Worm (Caenorhabditis elegans) whole organism, L2 larva: ENCODE measurements around the gene fbxa-155.

Experiments used
- ZK546.5 ChIP-seq: sonication (generic microtip); optimal IDR thresholded peaks from 2 replicates; lab custom pipeline; 2017; ENCODE audit warnings: missing biosample characterization, missing genetic modification characterization
- ama-1 ChIP-seq: fragments of 150-350 bp; optimal IDR thresholded peaks from 2 replicates; lab custom pipeline; 2018; ENCODE audit warnings: inconsistent platforms
- fos-1 ChIP-seq: fragments of 150-350 bp; optimal IDR thresholded peaks from 2 replicates; lab custom pipeline; 2014; ENCODE audit warnings: missing biosample characterization, missing genetic modification characterization
- lin-13 ChIP-seq: fragments of 150-350 bp; optimal IDR thresholded peaks from 2 replicates; lab custom pipeline; 2014; ENCODE audit warnings: missing biosample characterization, missing genetic modification reagents, missing genetic modification characterization
- lin-39 ChIP-seq: fragments of 150-350 bp; optimal IDR thresholded peaks from 2 replicates; lab custom pipeline; 2014; ENCODE audit warnings: missing biosample characterization, missing genetic modification reagents, missing genetic modification characterization
- lsy-2 ChIP-seq, 2 experiments: fragments of 150-350 bp in 1 of 2; sonication (generic microtip) in 1 of 2; optimal IDR thresholded peaks; 2 replicates each; lab custom pipeline; 2014 to 2017; ENCODE audit warnings: missing biosample characterization in 2 of 2, missing genetic modification characterization in 2 of 2
- mab-5 ChIP-seq: fragments of 150-350 bp; optimal IDR thresholded peaks from 2 replicates; lab custom pipeline; 2014; ENCODE audit warnings: missing biosample characterization, missing genetic modification characterization
- mbf-1 ChIP-seq: sonication (generic microtip); optimal IDR thresholded peaks from 2 replicates; lab custom pipeline; 2017; ENCODE audit warnings: missing biosample characterization, missing genetic modification characterization
- nhr-12 ChIP-seq: fragments of 150-350 bp; optimal IDR thresholded peaks from 2 replicates; lab custom pipeline; 2014; ENCODE audit warnings: missing biosample characterization, missing genetic modification characterization
- nhr-129 ChIP-seq: fragments of 150-350 bp; optimal IDR thresholded peaks from 2 replicates; lab custom pipeline; 2014; ENCODE audit warnings: missing biosample characterization, missing genetic modification characterization
- nhr-237 ChIP-seq: fragments of 150-350 bp; optimal IDR thresholded peaks from 2 replicates; lab custom pipeline; 2014; ENCODE audit warnings: missing biosample characterization, missing genetic modification characterization
- unc-62 ChIP-seq: fragments of 150-350 bp; optimal IDR thresholded peaks from 2 replicates; lab custom pipeline; 2014; ENCODE audit warnings: missing biosample characterization, missing genetic modification reagents, missing genetic modification characterization
- ztf-11 ChIP-seq: sonication (generic microtip); optimal IDR thresholded peaks from 2 replicates; lab custom pipeline; 2017; ENCODE audit warnings: missing biosample characterization, missing genetic modification characterization

- TF ChIP-seq unc-62 (GFP tag; lab: Kevin White, UChicago) (no peak), ama-1 (no peak), lsy-2 (tag; optimal IDR thresholded peaks at IDR 0.05; lab: Kevin White, UChicago) (no peak), ztf-11 (tag; lab: Kevin White, UChicago) (no peak), lin-39 (tag; lab: Kevin White, UChicago) (no peak), mab-5 (tag; lab: Kevin White, UChicago) (no peak), nhr-237 (tag; lab: Kevin White, UChicago) (no peak), nhr-129 (tag; lab: Kevin White, UChicago) (no peak), nhr-12 (tag; lab: Kevin White, UChicago) (no peak), mbf-1 (no peak), fos-1 (tag; lab: Kevin White, UChicago) (no peak), ZK546.5 (tag; lab: Kevin White, UChicago) (no peak), lin-13 (no peak)
These were observed 16.0 kb upstream of the fbxa-155 start, which contains the start of gene ins-22 for ce11 chrIII:10025989-10026388.
